Worm (Caenorhabditis elegans): ENCODE results near the gene C16D9.3.

ce11 chrV:8221083-8221538 lies 18.7 kb downstream of the C16D9.3 start, which contains the start of the genes cogc-6 and air-1:
- TF ChIP-seq ama-1 (optimal IDR thresholded peaks at IDR 0.05) (no peak), nhr-237 (tag; optimal IDR thresholded peaks at IDR 0.05) (no peak), mxl-2 (GFP tag; conservative IDR thresholded peaks at IDR 0.05) (no peak), mep-1 (tag; optimal IDR thresholded peaks at IDR 0.05) (no peak), nhr-76 (tag; optimal IDR thresholded peaks at IDR 0.05) (no peak), T26A8.4 (GFP tag; IDR thresholded peaks at IDR 0.05) (no peak), dmd-9 (GFP tag; IDR thresholded peaks at IDR 0.05) (no peak), egl-27 (tag; optimal IDR thresholded peaks at IDR 0.05) (no peak), pqm-1 (tag; optimal IDR thresholded peaks at IDR 0.05) (no peak), snpc-4 (tag; optimal IDR thresholded peaks at IDR 0.05) (no peak), skn-1 (tag; optimal IDR thresholded peaks at IDR 0.05) (no peak), ceh-82 (tag; optimal IDR thresholded peaks at IDR 0.05) (no peak), pha-4 (GFP tag; IDR thresholded peaks at IDR 0.05) (no peak), pha-4 (tag; optimal IDR thresholded peaks at IDR 0.05) (no peak), dpl-1 (GFP tag; optimal IDR thresholded peaks at IDR 0.05) (peak; percentile 57)

Data from whole organism, L4 larva.